Fruit fly (Drosophila melanogaster): ENCODE results near the gene CG42714.

CG42714 gene

DNA sequence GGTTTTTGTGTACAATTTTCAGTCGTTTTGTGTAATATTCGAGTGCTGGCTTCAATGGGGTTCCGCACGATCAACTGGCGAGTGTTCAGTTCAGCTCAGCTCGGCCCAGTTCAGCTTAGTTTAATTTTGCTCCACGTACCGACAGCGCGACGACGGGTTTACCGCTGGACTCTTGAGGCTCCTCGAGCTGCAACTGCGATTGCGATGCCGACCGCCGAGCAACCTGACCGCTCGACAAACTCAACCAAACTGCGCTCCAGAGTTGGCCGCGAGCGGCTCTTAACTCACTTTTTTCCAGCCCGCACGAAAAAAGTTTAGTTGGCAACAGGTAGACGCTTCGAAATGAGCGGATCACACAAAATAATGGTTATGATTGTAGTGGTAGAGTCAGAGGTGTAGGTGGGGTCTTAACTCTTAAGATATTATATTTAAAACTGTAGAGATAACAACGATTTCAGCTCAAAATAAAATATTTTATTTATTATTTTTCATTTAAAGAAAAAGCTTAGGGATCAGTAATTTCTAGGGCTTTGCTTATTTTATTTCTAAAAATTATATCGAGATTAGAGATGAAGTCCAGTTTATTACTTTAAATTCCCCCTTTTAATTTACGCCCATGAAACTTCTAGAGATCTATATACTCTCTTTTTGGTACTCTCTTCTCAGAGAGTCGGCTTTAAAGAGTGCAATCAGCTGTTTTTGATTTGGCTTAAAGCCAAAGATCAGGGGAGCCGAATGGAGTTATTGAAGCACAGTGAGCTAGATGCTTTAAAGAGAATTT, 22.7 kb upstream of the CG42714 start, which contains the start of gene Best2:
TSS of gene Best2 (minus strand) at position 258 of the 781 bp plus-strand sequence.
- TF ChIP-seq CG4707 (GFP tag; optimal IDR thresholded peaks at IDR 0.05): no peak
- peak; percentile 74 for TF ChIP-seq CG3163 (GFP tag; optimal IDR thresholded peaks at IDR 0.05)
- TF ChIP-seq onecut (GFP tag; IDR thresholded peaks at IDR 0.05): peak; percentile 86
- TF ChIP-seq Tbp (GFP tag; optimal IDR thresholded peaks at IDR 0.05): no peak
- peak; percentile 88 for TF ChIP-seq CG31441 (GFP tag; IDR thresholded peaks at IDR 0.05)
- no peak for TF ChIP-seq zen2 (GFP tag; IDR thresholded peaks at IDR 0.05; ENCODE audit: partially characterized antibody)
- peak; percentile 90 for TF ChIP-seq Sox100B (GFP tag; optimal IDR thresholded peaks at IDR 0.05)
- TF ChIP-seq CG18476 (GFP tag; optimal IDR thresholded peaks at IDR 0.05): peak; percentile 76
- TF ChIP-seq lola (GFP tag; optimal IDR thresholded peaks at IDR 0.05): peak in 1 of 3 experiments; percentile 88
- peak; percentile 58 for TF ChIP-seq Antp (GFP tag; optimal IDR thresholded peaks at IDR 0.05)
- TF ChIP-seq CG34224 (GFP tag; IDR thresholded peaks at IDR 0.05; ENCODE audit: partially characterized antibody): no peak
- peak; percentile 43 for TF ChIP-seq emc (GFP tag; optimal IDR thresholded peaks at IDR 0.05)
- peak; percentile 90 for TF ChIP-seq esg (GFP tag; conservative IDR thresholded peaks at IDR 0.05)
- TF ChIP-seq CG17802 (tag; optimal IDR thresholded peaks at IDR 0.05): no peak
- peak; percentile 95 for TF ChIP-seq al (GFP tag; IDR thresholded peaks at IDR 0.05)
- TF ChIP-seq CG17359 (tag; optimal IDR thresholded peaks at IDR 0.05): peak; percentile 81
- peak; percentile 93 for TF ChIP-seq CG7372 (GFP tag; IDR thresholded peaks at IDR 0.05)
- TF ChIP-seq chm (GFP tag; IDR thresholded peaks at IDR 0.05): peak; percentile 67
- no peak for TF ChIP-seq TFAM (GFP tag; optimal IDR thresholded peaks at IDR 0.05)
- TF ChIP-seq sob (GFP tag; IDR thresholded peaks at IDR 0.05): peak; percentile 93
- peak; percentile 91 for TF ChIP-seq CG6689 (GFP tag; IDR thresholded peaks at IDR 0.05)
- TF ChIP-seq grau (tag; optimal IDR thresholded peaks at IDR 0.05): peak; percentile 91
- TF ChIP-seq z (GFP tag; IDR thresholded peaks at IDR 0.05): no peak; the same call in 2 of the 3 replicates
- TF ChIP-seq CG34376 (GFP tag; optimal IDR thresholded peaks at IDR 0.05): peak; percentile 81
- peak; percentile 79 for TF ChIP-seq dmrt11E (tag; optimal IDR thresholded peaks at IDR 0.05)
- no peak for TF ChIP-seq fru (optimal IDR thresholded peaks at IDR 0.05)
- TF ChIP-seq CG2889 (GFP tag; IDR thresholded peaks at IDR 0.05): peak; percentile 76; the same call in 1 of the 3 replicates
- TF ChIP-seq sna (GFP tag; IDR thresholded peaks at IDR 0.05; ENCODE audit: partially characterized antibody): no peak
- peak; percentile 56 for TF ChIP-seq CG12769 (tag; optimal IDR thresholded peaks at IDR 0.05)
- peak; percentile 73 for TF ChIP-seq pum (GFP tag; optimal IDR thresholded peaks at IDR 0.05)
- peak; percentile 73 for TF ChIP-seq oc (tag; optimal IDR thresholded peaks at IDR 0.05)
- TF ChIP-seq tx (GFP tag; optimal IDR thresholded peaks at IDR 0.05): peak; percentile 66
- TF ChIP-seq Elba2 (GFP tag; optimal IDR thresholded peaks at IDR 0.05): no peak
- TF ChIP-seq CG8290 (GFP tag; optimal IDR thresholded peaks at IDR 0.05): peak; percentile 41
- TF ChIP-seq CG8290 (tag; optimal IDR thresholded peaks at IDR 0.05): peak in 1 of 2 experiments; percentile 4
- peak in 1 of 2 experiments; percentile 91 for TF ChIP-seq eve (GFP tag; optimal IDR thresholded peaks at IDR 0.05)
- TF ChIP-seq Doc3 (GFP tag; IDR thresholded peaks at IDR 0.05; ENCODE audit: partially characterized antibody): no peak
- peak; percentile 94 for TF ChIP-seq CG14014 (GFP tag; IDR thresholded peaks at IDR 0.05)
- TF ChIP-seq CG15479 (GFP tag; optimal IDR thresholded peaks at IDR 0.05): no peak
- TF ChIP-seq klu (GFP tag; IDR thresholded peaks at IDR 0.05): peak; percentile 89
- peak; percentile 89 for TF ChIP-seq CG31224 (GFP tag; IDR thresholded peaks at IDR 0.05)
- TF ChIP-seq abd-A (tag; optimal IDR thresholded peaks at IDR 0.05): peak; percentile 26
- peak; percentile 74 for TF ChIP-seq CG6175 (GFP tag; IDR thresholded peaks at IDR 0.05)
- peak; percentile 73 for TF ChIP-seq CG15011 (GFP tag; optimal IDR thresholded peaks at IDR 0.05)
- peak; percentile 78 for TF ChIP-seq Awh (GFP tag; IDR thresholded peaks at IDR 0.05)
- TF ChIP-seq CG9797 (GFP tag; optimal IDR thresholded peaks at IDR 0.05): no peak
- peak; percentile 86 for TF ChIP-seq rib (GFP tag; IDR thresholded peaks at IDR 0.05)
- peak; percentile 55 for TF ChIP-seq shn (GFP tag; optimal IDR thresholded peaks at IDR 0.05)
- peak; percentile 92 for TF ChIP-seq CG8924 (tag; optimal IDR thresholded peaks at IDR 0.05)
- TF ChIP-seq H15 (GFP tag; IDR thresholded peaks at IDR 0.05): peak; percentile 87
